Worm (Caenorhabditis elegans): ENCODE data around the gene ppgn-1.

- TF ChIP-seq nhr-12 (tag; optimal IDR thresholded peaks at IDR 0.05) (no peak), ama-1 (optimal IDR thresholded peaks at IDR 0.05) (no peak), ztf-11 (tag; optimal IDR thresholded peaks at IDR 0.05) (no peak), elt-3 (tag; optimal IDR thresholded peaks at IDR 0.05) (no peak)
Observed at ce11 chrIV:2389745-2390144, 41.0 kb upstream of the ppgn-1 start.

All from whole organism, L3 larva.